Worm (Caenorhabditis elegans) whole organism, late embryonic: ENCODE results near the gene srz-96.

Experiments
- ama-1 ChIP-seq: fragments of 150-350 bp; optimal IDR thresholded peaks from 2 replicates; lab custom pipeline; 2014
- ceh-31 ChIP-seq: sonication (generic microtip); optimal IDR thresholded peaks from 2 replicates; lab custom pipeline; 2016; ENCODE audit warnings: missing genetic modification characterization, missing compliant biosample characterization
- dve-1 ChIP-seq: sonication (generic microtip); optimal IDR thresholded peaks from 2 replicates; lab custom pipeline; 2017; ENCODE audit warnings: antibody characterized with exemption, mild to moderate bottlenecking, missing genetic modification characterization, missing compliant biosample characterization
- elt-4 ChIP-seq: sonication (generic microtip); optimal IDR thresholded peaks from 2 replicates; lab custom pipeline; 2016; ENCODE audit warnings: missing genetic modification characterization, missing compliant biosample characterization
- pha-4 ChIP-seq: fragments of 150-350 bp; optimal IDR thresholded peaks from 2 replicates; lab custom pipeline; 2018; ENCODE audit warnings: missing biosample characterization, missing genetic modification reagents, missing genetic modification characterization
- syd-9 ChIP-seq: sonication (generic microtip); optimal IDR thresholded peaks from 2 replicates; lab custom pipeline; 2016; ENCODE audit warnings: mild to moderate bottlenecking, missing genetic modification characterization, moderate library complexity, missing compliant biosample characterization

- TF ChIP-seq ama-1 (lab: Kevin White, UChicago) (no peak), elt-4 (no peak), ceh-31 (tag; lab: Kevin White, UChicago) (no peak), syd-9 (tag; lab: Kevin White, UChicago) (no peak), dve-1 (tag; lab: Kevin White, UChicago) (no peak), pha-4 (tag; lab: Kevin White, UChicago) (no peak)
Measured at ce11 chrV:17223305-17223704, 24.3 kb downstream of the srz-96 start, which contains the start of gene srh-252.
